Worm (Caenorhabditis elegans) whole organism, dauer: ENCODE results near the gene F30H5.5.

ENCODE experiments used
- unc-62 ChIP-seq: sonication (generic microtip); optimal IDR thresholded peaks from 2 replicates; lab custom pipeline; 2017; ENCODE audit warnings: missing biosample characterization, missing genetic modification reagents, missing genetic modification characterization

F30H5.5 gene

DNA sequence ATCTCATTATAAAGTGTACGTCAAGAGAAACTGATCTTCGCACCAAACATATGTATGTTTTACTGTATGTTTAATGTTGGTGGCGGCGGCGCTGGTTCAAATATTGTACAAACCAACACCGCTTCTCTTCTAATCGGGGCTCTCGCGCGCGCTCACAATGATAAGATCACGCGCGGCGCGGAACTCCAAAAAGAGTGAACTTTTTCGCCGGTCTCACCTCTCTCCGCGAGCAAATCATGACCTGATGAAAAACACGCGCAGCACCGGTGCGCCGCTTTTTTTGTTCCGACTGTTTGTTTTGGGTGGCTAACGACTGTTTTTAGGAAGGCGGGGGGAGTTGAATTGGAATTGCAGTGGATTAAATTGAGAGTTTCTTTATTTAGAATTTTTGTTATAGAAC is 24.8 kb downstream of the F30H5.5 start:
- no peak for TF ChIP-seq unc-62

DNA sequence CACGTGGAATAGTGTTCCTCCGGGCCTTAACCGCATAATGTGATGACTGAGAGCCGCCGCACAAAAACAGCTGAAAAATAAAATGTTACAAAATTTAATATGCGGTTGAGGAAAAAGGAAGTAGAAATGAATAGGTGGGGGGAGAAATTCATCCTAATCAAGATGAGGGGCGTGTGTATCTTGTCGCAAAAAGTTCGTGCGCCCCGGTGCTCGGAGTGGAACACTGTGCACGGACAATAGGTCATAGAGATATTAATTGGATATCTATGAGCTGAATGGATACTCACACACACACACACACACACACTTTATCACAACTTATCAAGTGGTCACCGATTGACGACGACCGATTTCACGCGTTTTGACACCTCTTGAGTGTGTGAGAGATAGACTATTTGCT is 35.4 kb downstream of the F30H5.5 start, which contains the start of gene T22F7.3:
T22F7.3 (minus strand) TSS at position 101 of the 400 bp plus-strand sequence.
- no peak for TF ChIP-seq unc-62

DNA sequence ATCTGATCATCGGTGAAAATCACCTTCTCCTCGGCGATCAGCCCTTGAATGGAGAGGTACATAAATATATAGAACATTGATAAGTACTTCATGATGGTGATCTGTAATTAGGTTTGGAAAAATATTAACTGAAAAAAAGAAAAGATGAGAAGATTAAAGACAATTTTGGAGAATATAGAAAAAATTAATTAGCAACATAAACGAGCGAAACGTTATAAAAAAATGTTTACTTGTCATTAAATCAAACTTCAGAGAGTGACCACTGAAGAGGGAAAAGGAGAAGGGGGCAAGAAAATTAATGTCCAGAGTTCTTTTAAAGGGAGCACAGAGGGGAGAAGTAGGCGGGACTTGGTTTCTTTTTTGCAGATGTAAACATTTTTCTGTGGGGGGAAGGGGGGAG is 38.3 kb downstream of the F30H5.5 start, which contains the start of gene T22F7.4:
T22F7.4 (minus strand) TSS at position 101 of the 400 bp plus-strand sequence.
- TF ChIP-seq unc-62 = no peak

DNA sequence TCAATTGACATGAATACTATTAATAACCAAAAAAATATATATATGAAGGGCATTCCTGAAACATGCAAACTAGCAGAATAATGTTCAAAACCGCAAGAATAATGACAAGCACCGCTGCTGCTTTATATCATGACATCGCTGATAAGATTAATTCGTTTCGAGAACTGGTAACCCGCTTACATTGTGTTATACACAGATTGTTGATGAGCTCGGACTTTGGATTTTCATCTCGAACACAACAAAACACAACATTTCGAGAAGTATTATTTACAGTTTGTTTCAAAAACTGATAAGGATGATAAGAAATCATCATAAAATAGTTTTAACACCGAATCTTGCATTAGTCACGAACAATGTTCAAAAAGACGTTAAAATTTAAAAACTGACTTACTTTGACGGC is 42.3 kb downstream of the F30H5.5 start:
- no peak for TF ChIP-seq unc-62

DNA sequence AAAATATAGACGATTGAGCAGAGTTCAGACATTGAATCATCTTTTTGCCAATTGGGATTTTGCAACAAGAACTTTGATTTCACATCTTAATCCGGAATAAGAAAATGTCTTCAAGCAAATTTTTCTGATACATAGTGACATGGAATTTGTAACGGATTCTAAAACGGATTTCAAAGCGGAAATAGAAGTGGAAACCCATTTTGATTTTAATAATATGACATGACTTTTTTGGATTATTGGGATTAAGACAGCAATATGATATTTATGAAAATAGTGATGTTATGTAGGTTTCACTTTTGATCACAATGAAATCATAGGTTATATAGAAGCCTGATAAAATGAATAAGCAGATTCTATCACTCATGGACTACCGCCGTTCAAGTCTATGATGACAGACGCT is 43.6 kb downstream of the F30H5.5 start:
- no peak for TF ChIP-seq unc-62

DNA sequence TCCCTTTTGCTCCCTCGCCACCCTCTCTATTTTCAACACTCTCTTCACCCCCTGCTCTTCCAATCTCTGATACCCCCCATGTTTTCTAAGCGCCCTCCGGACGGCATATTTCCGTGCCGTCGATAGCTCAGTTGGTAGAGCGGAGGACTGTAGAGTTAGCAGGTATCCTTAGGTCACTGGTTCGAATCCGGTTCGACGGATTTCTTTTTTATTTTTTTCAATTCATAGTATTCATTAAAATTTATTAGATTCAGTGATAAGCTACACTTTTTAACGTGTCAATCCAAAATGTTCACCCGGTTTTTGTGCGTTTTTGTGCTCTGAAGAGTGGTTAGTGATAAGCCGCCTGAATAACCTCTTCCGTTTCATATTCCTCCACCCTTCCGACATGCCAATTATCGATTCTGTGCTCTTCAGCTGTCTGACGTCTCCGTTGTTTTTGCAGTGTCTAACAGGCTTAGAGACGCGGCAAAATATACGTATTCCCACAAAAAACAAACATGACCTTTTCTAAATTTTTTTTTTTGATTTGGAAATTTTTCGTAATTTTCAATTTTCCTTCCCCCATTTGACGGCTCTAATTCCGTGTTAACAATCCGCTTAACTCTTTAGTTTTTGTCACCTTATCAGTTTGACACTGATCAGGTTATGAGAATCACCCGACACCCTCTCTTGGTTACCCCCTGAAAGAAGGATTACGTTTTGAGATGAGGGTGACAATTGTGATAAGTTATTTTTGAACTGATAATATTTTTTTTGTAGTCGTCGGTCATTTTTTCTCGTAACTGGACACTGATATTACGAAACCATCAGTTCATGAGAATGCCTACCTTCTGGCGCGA is 46.9 kb downstream of the F30H5.5 start:
- TF ChIP-seq unc-62 = no peak

DNA sequence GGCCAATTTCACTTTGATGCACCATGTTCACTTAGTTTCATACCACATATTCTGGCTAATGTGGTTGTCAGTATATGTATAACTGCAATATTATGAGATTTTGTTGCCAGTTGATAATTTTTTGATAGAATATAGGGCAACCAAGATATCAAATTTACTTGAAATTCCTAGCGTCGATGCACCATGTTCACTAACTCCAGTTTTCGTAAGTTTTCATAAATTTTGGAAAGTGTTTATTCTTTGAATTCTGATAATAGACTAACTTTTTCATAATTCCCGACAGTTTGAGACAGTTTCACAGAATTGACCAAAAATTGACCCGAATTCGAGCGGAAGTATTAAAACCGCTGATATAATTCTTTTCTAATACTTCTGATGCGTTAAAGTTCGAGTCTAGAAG is 48.5 kb downstream of the F30H5.5 start:
- TF ChIP-seq unc-62 = no peak
